Worm (Caenorhabditis elegans): ENCODE measurements around the gene F02A9.1.

DNA sequence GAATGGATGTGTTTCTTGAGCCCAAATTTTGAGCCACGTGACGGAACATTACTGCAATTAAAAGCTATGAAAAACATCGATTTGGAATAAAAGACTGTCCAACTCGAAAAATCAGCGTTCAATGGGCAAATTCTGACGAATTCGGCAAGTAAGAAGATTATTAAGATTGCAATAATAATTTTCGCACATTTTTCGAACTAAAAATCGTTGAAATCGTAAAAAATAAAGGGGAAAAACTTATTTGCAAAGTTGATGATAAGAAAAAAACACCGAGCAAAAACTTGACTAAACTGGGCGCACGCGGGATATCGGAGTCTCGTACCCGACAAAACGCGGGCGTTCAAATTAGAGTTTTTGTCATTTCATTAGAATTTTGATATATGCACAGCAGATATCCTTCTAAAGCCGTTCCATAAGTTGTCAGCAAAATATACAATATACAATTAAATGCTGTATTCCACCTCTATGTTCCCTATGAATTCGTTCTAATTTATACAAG is 11.8 kb upstream of the F02A9.1 start, which contains the start of the genes mccc-2 and mrpl-44:
- TF ChIP-seq athp-1 (tag; optimal IDR thresholded peaks at IDR 0.05) (no peak), gei-17 (GFP tag; optimal IDR thresholded peaks at IDR 0.05) (no peak), F57A8.1 (GFP tag; optimal IDR thresholded peaks at IDR 0.05) (no peak), pha-4 (tag; optimal IDR thresholded peaks at IDR 0.05) (no peak), ceh-40 (GFP tag; IDR thresholded peaks at IDR 0.05) (no peak), sea-2 (GFP tag; IDR thresholded peaks at IDR 0.05) (no peak), mel-28 (tag; optimal IDR thresholded peaks at IDR 0.05; ENCODE audit: borderline replicate concordance) (no peak), cebp-1 (GFP tag; IDR thresholded peaks at IDR 0.05) (no peak), cebp-1 (tag; optimal IDR thresholded peaks at IDR 0.05) (no peak)
